Worm (Caenorhabditis elegans) whole organism, early embryonic: ENCODE measurements around the gene F46E10.3.

Source experiments
- B0310.2 ChIP-seq: sonication (generic microtip); optimal IDR thresholded peaks from 2 replicates; lab custom pipeline; 2016; ENCODE audit warnings: mild to moderate bottlenecking, missing genetic modification characterization, missing compliant biosample characterization
- F13C5.2 ChIP-seq: sonication (generic microtip); optimal IDR thresholded peaks from 2 replicates; lab custom pipeline; 2017; ENCODE audit warnings: mild to moderate bottlenecking, missing genetic modification characterization, inconsistent platforms, missing compliant biosample characterization
- aly-1 ChIP-seq: sonication (generic microtip); optimal IDR thresholded peaks from 2 replicates; lab custom pipeline; 2016; ENCODE audit warnings: missing genetic modification characterization, missing compliant biosample characterization
- ama-1 ChIP-seq: fragments of 150-350 bp; optimal IDR thresholded peaks from 2 replicates; lab custom pipeline; 2014
- ceh-13 ChIP-seq: fragments of 200-800 bp; sonication (Bioruptor generic); optimal IDR thresholded peaks from 2 replicates; lab custom pipeline; 2018; ENCODE audit warnings: mild to moderate bottlenecking, missing genetic modification characterization, missing compliant biosample characterization
- ceh-36 ChIP-seq: sonication (generic microtip); optimal IDR thresholded peaks from 2 replicates; lab custom pipeline; 2016; ENCODE audit warnings: missing genetic modification characterization, inconsistent platforms, missing compliant biosample characterization
- ets-7 ChIP-seq: sonication (generic microtip); optimal IDR thresholded peaks from 2 replicates; lab custom pipeline; 2016; ENCODE audit warnings: missing genotype, missing genetic modification characterization, missing compliant biosample characterization
- flt-1 ChIP-seq: fragments of 200-800 bp; sonication (Bioruptor generic); IDR thresholded peaks from 2 replicates; pipeline ENCODE4 v1.3.6; 2022; ENCODE audit warnings: missing genetic modification characterization, missing compliant biosample characterization
- hmbx-1 ChIP-seq: sonication (generic microtip); optimal IDR thresholded peaks from 2 replicates; lab custom pipeline; 2016; ENCODE audit warnings: mild to moderate bottlenecking, missing genetic modification characterization, missing compliant biosample characterization
- hmg-4 ChIP-seq: fragments of 200-800 bp; sonication (Bioruptor generic); optimal IDR thresholded peaks from 2 replicates; lab custom pipeline; 2018; ENCODE audit warnings: mild to moderate bottlenecking, missing genetic modification characterization, missing compliant biosample characterization
- hnd-1 ChIP-seq: sonication (generic microtip); optimal IDR thresholded peaks from 2 replicates; lab custom pipeline; 2016; ENCODE audit warnings: missing genetic modification characterization, missing compliant biosample characterization
- pes-1 ChIP-seq: fragments of 200-800 bp; sonication (Bioruptor generic); IDR thresholded peaks from 2 replicates; pipeline ENCODE4 v1.3.6; 2022; ENCODE audit warnings: missing genetic modification reagents, missing genetic modification characterization, missing compliant biosample characterization
- scrt-1 ChIP-seq: fragments of 200-800 bp; sonication (Bioruptor generic); IDR thresholded peaks from 2 replicates; pipeline ENCODE4 v1.3.6; 2022; ENCODE audit warnings: missing genetic modification characterization, missing compliant biosample characterization
- sea-1 ChIP-seq: fragments of 200-800 bp; sonication (Bioruptor generic); conservative IDR thresholded peaks from 2 replicates; pipeline ENCODE4 v1.3.6; 2022; ENCODE audit warnings: missing genetic modification characterization, missing compliant biosample characterization
- tbx-11 ChIP-seq: fragments of 200-800 bp; sonication (Bioruptor generic); IDR thresholded peaks from 2 replicates; pipeline ENCODE4 v1.3.6; 2022; ENCODE audit warnings: missing genetic modification characterization, missing compliant biosample characterization
- tbx-37 ChIP-seq: fragments of 200-800 bp; sonication (Bioruptor generic); conservative IDR thresholded peaks from 2 replicates; pipeline ENCODE4 v1.3.6; 2022; ENCODE audit warnings: missing genetic modification reagents, missing genetic modification characterization, missing compliant biosample characterization
- tra-4 ChIP-seq: sonication (generic microtip); optimal IDR thresholded peaks from 2 replicates; lab custom pipeline; 2017; ENCODE audit warnings: missing genetic modification characterization, missing compliant biosample characterization

The F46E10.3 gene

ce11 chrV:6495353-6495752, 22.7 kb upstream of the F46E10.3 start:
- TF ChIP-seq ets-7 = no peak
- TF ChIP-seq tra-4 (tag; lab: Kevin White, UChicago) = no peak
- TF ChIP-seq hmg-4 (GFP tag; lab: Kevin White, UChicago) = no peak
- no peak for TF ChIP-seq B0310.2

ce11 chrV:6496611-6497158, 21.4 kb upstream of the F46E10.3 start, which contains the start of gene dgtr-1:
Gene dgtr-1 (plus strand): TSS chrV:6497108.
- TF ChIP-seq hnd-1 (tag; lab: Kevin White, UChicago) = no peak
- no peak for TF ChIP-seq scrt-1
- no peak for TF ChIP-seq pes-1
- TF ChIP-seq sea-1 = no peak
- no peak for TF ChIP-seq tra-4 (tag; lab: Kevin White, UChicago)
- no peak for TF ChIP-seq hmg-4 (GFP tag; lab: Kevin White, UChicago)
- TF ChIP-seq ceh-36 (tag; lab: Kevin White, UChicago) = no peak
- no peak for TF ChIP-seq F13C5.2 (tag; lab: Kevin White, UChicago)
- TF ChIP-seq ama-1 (lab: Kevin White, UChicago) = no peak
- no peak for TF ChIP-seq hmbx-1 (tag; lab: Kevin White, UChicago)
- no peak for TF ChIP-seq flt-1 (GFP tag; lab: Robert Waterston, UW)
- TF ChIP-seq tbx-37 = no peak
- no peak for TF ChIP-seq ets-7
- no peak for TF ChIP-seq tbx-11 (GFP tag; lab: Robert Waterston, UW)
- no peak for TF ChIP-seq B0310.2
- no peak for TF ChIP-seq ceh-13 (GFP tag; lab: Kevin White, UChicago)
- no peak for TF ChIP-seq aly-1 (tag; lab: Kevin White, UChicago)

DNA sequence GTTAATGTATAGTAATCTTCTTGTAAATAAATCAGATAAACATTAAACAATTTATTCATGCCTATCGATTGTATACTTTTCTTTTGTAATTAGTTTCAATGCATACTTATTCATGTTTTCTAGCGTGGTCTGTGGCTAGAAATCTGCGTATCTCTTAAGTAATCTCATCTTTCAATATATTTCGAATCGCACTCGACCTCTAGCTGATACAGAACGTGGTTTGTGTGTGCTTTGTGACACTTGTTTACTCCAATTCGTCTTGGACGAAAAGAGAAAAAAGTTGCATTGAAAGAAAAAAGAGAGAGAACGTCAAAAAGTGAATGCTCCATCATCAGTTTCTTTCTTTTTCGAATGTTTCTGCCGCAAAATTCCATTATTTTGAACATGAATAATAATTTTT, 19.7 kb upstream of the F46E10.3 start:
- TF ChIP-seq scrt-1 (no peak), sea-1 (no peak), ets-7 (no peak), ceh-13 (GFP tag; lab: Kevin White, UChicago) (no peak), ama-1 (lab: Kevin White, UChicago) (no peak), tbx-11 (GFP tag; lab: Robert Waterston, UW) (no peak), hnd-1 (tag; lab: Kevin White, UChicago) (no peak), F13C5.2 (tag; lab: Kevin White, UChicago) (no peak), pes-1 (no peak), ceh-36 (tag; lab: Kevin White, UChicago) (no peak), hmbx-1 (tag; lab: Kevin White, UChicago) (no peak), flt-1 (GFP tag; lab: Robert Waterston, UW) (no peak), tbx-37 (no peak), aly-1 (tag; lab: Kevin White, UChicago) (no peak), hmg-4 (GFP tag; lab: Kevin White, UChicago) (no peak), B0310.2 (no peak)

DNA sequence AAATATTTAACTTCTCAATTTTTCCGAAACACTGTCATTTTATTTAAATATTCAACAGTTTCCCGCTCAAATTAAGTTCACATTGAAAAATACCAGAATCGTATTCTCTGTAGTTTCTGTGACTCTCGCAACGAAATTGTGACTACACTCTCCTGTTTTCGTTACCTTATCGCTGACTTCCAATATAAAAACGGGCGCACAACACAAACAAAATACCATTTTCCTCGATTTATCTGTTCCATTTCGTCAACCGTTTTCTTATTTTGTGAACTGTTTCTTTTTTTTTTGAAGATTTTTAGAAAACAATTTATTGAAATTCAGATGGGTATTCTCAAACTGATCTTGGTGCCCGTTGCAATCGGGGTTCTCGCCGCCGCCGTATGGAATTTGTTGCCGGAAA, 19.2 kb upstream of the F46E10.3 start, which contains the start of gene W01A11.1:
TSS of gene W01A11.1 (plus strand) at position 322 of the 400 bp plus-strand sequence.
- TF ChIP-seq ceh-36 (tag; lab: Kevin White, UChicago) (no peak), tbx-11 (GFP tag; lab: Robert Waterston, UW) (no peak), sea-1 (no peak), B0310.2 (no peak), ama-1 (lab: Kevin White, UChicago) (no peak), tbx-37 (no peak), ceh-13 (GFP tag; lab: Kevin White, UChicago) (no peak), scrt-1 (no peak), F13C5.2 (tag; lab: Kevin White, UChicago) (no peak), hmbx-1 (tag; lab: Kevin White, UChicago) (no peak), hnd-1 (tag; lab: Kevin White, UChicago) (no peak), hmg-4 (GFP tag; lab: Kevin White, UChicago) (no peak), pes-1 (no peak), tra-4 (tag; lab: Kevin White, UChicago) (no peak), flt-1 (GFP tag; lab: Robert Waterston, UW) (no peak), ets-7 (no peak), aly-1 (tag; lab: Kevin White, UChicago) (no peak)

DNA sequence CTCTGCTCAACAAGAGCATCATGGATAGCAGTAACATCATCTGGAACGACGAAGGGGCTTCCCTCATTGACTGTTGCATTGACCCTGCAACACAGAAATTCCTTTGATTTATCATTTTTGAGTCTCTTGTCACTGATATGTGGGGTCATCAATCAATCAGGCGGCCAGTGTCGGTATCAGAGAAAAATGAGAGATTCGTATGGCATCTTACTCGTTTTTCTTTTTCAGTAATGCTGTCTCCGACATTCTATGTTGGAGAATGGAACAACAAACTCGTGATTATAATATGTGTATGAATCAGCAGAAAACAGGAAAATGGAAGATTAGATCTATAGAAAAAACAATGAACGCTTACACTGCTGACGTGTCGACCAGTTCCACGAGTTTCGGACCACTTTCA, 14.9 kb upstream of the F46E10.3 start:
- no peak for TF ChIP-seq tbx-37
- TF ChIP-seq scrt-1 = no peak
- no peak for TF ChIP-seq ceh-13 (GFP tag; lab: Kevin White, UChicago)
- TF ChIP-seq ama-1 (lab: Kevin White, UChicago) = no peak
- TF ChIP-seq sea-1 = no peak
- no peak for TF ChIP-seq hmbx-1 (tag; lab: Kevin White, UChicago)
- TF ChIP-seq flt-1 (GFP tag; lab: Robert Waterston, UW) = no peak
- TF ChIP-seq ets-7 = no peak
- no peak for TF ChIP-seq hnd-1 (tag; lab: Kevin White, UChicago)
- TF ChIP-seq tbx-11 (GFP tag; lab: Robert Waterston, UW) = no peak

DNA sequence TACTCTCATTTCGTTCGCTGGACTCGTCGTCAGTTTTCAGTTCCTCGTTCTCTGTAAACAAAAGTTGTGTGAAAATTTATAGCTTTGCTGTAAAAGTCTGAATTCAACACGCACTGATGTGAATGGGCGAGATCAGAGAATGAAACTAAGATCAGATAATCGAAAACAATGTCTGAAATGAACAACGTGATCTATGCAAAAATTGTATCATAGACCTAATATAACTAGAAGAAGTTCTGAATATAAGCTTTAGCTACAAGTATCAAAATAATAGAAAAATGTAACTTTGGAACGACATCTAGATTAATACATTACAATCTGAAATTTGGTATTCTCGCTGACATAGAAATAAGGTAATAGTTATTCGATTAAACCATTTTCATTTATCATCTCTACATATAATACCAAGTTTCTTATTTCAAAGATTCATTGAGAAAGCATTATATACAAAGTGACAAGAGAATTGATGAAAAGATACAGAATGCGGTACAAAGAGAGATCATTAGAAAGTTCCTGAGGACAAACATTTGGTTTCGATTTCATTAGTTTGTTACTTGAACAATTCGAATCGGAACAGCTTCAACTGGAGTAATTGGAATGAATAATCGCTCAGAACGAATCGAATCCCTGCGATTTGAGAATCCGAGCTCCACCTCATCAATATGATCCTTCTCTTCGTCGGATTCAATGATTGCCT, 13.8 kb upstream of the F46E10.3 start, which contains the start of gene moc-2:
TSS of gene moc-2 (minus strand) at position 51 of the 697 bp plus-strand sequence.
- TF ChIP-seq tbx-11 (GFP tag; lab: Robert Waterston, UW) = no peak
- TF ChIP-seq ama-1 (lab: Kevin White, UChicago) = no peak
- no peak for TF ChIP-seq aly-1 (tag; lab: Kevin White, UChicago)
- TF ChIP-seq hnd-1 (tag; lab: Kevin White, UChicago) = no peak
- TF ChIP-seq ceh-13 (GFP tag; lab: Kevin White, UChicago) = no peak
- no peak for TF ChIP-seq tra-4 (tag; lab: Kevin White, UChicago)
- TF ChIP-seq scrt-1 = no peak
- no peak for TF ChIP-seq tbx-37
- no peak for TF ChIP-seq hmbx-1 (tag; lab: Kevin White, UChicago)
- TF ChIP-seq hmg-4 (GFP tag; lab: Kevin White, UChicago) = no peak

DNA sequence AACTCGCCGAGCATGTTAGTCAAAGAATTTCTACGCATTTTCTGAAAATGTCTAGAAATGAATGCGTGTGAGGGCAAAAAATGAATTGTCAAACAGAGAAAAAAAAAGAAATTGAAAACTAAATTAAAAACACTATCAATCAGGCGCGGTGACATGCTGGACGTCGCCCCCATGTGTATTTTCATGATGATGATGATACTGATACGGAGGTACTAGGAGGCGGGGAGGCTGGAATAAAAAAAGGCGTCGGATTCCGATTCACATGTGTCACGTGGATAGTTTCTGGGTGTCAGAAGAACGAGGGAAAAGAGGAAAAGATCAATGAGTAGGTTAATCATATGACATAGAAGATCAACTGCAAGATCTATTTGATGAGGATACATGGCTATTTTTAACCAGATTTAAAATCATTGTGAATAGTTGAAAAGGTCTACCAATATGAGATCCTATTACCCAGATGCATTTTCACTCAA, 12.7 kb upstream of the F46E10.3 start, which contains the start of gene W01A11.7:
TSS of gene W01A11.7 (minus strand) at position 51 of the 473 bp plus-strand sequence.
- TF ChIP-seq tra-4 (tag; lab: Kevin White, UChicago) = no peak
- TF ChIP-seq tbx-11 (GFP tag; lab: Robert Waterston, UW) = no peak
- TF ChIP-seq hnd-1 (tag; lab: Kevin White, UChicago) = no peak
- TF ChIP-seq ets-7 = no peak
- no peak for TF ChIP-seq ama-1 (lab: Kevin White, UChicago)
- TF ChIP-seq scrt-1 = no peak
- TF ChIP-seq F13C5.2 (tag; lab: Kevin White, UChicago) = no peak
- TF ChIP-seq ceh-36 (tag; lab: Kevin White, UChicago) = no peak
- no peak for TF ChIP-seq hmg-4 (GFP tag; lab: Kevin White, UChicago)
- TF ChIP-seq ceh-13 (GFP tag; lab: Kevin White, UChicago) = no peak
- no peak for TF ChIP-seq flt-1 (GFP tag; lab: Robert Waterston, UW)
- no peak for TF ChIP-seq tbx-37
